Worm (Caenorhabditis elegans) whole organism, L2 larva: Measurements from ENCODE around the gene Y55B1BL.1.

Experiments used
- elt-3 ChIP-seq: sonication (generic microtip); optimal IDR thresholded peaks from 2 replicates; lab custom pipeline; 2017; ENCODE audit warnings: missing biosample characterization, missing genetic modification characterization
- lin-13 ChIP-seq: fragments of 150-350 bp; optimal IDR thresholded peaks from 2 replicates; lab custom pipeline; 2014; ENCODE audit warnings: missing biosample characterization, missing genetic modification reagents, missing genetic modification characterization
- lin-39 ChIP-seq: fragments of 150-350 bp; optimal IDR thresholded peaks from 2 replicates; lab custom pipeline; 2014; ENCODE audit warnings: missing biosample characterization, missing genetic modification reagents, missing genetic modification characterization
- mdl-1 ChIP-seq, 2 experiments: fragments of 150-350 bp in 1 of 2; sonication (generic microtip) in 1 of 2; optimal IDR thresholded peaks; 2 replicates each; lab custom pipeline; 2017; ENCODE audit warnings: missing biosample characterization in 2 of 2, missing genetic modification characterization in 2 of 2
- nhr-11 ChIP-seq: fragments of 150-350 bp; optimal IDR thresholded peaks from 2 replicates; lab custom pipeline; 2014; ENCODE audit warnings: missing biosample characterization, missing genetic modification characterization
- nhr-237 ChIP-seq: fragments of 150-350 bp; optimal IDR thresholded peaks from 2 replicates; lab custom pipeline; 2014; ENCODE audit warnings: missing biosample characterization, missing genetic modification characterization
- skn-1 ChIP-seq: sonication (generic microtip); optimal IDR thresholded peaks from 2 replicates; lab custom pipeline; 2017; ENCODE audit warnings: missing biosample characterization, missing genetic modification characterization
- unc-39 ChIP-seq: fragments of 150-350 bp; optimal IDR thresholded peaks from 2 replicates; lab custom pipeline; 2014; ENCODE audit warnings: missing biosample characterization, missing genetic modification characterization

- TF ChIP-seq elt-3 (tag; lab: Kevin White, UChicago) (no peak), nhr-11 (tag; lab: Kevin White, UChicago) (no peak), lin-13 (GFP tag; lab: Kevin White, UChicago) (peak; percentile 12), nhr-237 (tag; lab: Kevin White, UChicago) (no peak), lin-39 (no peak), mdl-1 (tag; optimal IDR thresholded peaks at IDR 0.05; lab: Kevin White, UChicago) (no peak), unc-39 (tag; lab: Kevin White, UChicago) (no peak), skn-1 (tag; lab: Kevin White, UChicago) (no peak)
Measured at ce11 chrIII:434361-434941, 32.3 kb downstream of the Y55B1BL.1 start, which contains the start of gene affl-2.
